Worm (Caenorhabditis elegans): Measurements from ENCODE around the gene fbxa-111.

DNA sequence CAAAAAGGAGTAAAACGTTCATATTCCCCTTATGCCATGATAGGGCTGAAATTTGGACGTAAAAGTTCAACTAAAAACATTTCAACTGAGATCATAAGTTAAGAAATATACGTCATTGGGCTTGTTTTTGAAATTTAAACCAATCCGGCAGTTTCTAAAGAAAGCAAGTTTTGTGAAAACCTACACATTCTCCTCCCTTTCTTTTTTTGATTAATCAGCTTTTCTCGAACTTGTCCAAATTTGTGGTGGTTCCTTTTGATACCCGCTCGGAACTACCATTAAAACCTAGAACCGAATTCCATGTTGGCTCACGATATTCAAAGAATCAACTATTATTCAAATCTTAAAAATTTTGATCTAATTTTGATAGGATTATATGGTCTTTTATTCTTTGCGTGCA is 30.9 kb upstream of the fbxa-111 start, which contains the start of gene srz-54:
- TF ChIP-seq skn-1 (tag; optimal IDR thresholded peaks at IDR 0.05) (no peak), unc-130 (GFP tag; optimal IDR thresholded peaks at IDR 0.05) (no peak), zfp-2 (tag; optimal IDR thresholded peaks at IDR 0.05) (no peak), duxl-1 (tag; optimal IDR thresholded peaks at IDR 0.05; ENCODE audit: poor library complexity) (no peak), egl-27 (tag; optimal IDR thresholded peaks at IDR 0.05) (no peak), ama-1 (optimal IDR thresholded peaks at IDR 0.05) (no peak), nhr-6 (tag; optimal IDR thresholded peaks at IDR 0.05) (no peak), nhr-77 (tag; optimal IDR thresholded peaks at IDR 0.05) (no peak), fkh-10 (GFP tag; optimal IDR thresholded peaks at IDR 0.05) (no peak)

Measured in whole organism, L4 larva.